Fruit fly (Drosophila melanogaster): ENCODE results near the gene CG43133.

- TF ChIP-seq psq (optimal IDR thresholded peaks at IDR 0.05), result no peak
- TF ChIP-seq usp (GFP tag; optimal IDR thresholded peaks at IDR 0.05), result no peak
Observed at dm6 chrX:18084614-18085469, 45.1 kb downstream of the CG43133 start.

Data from whole organism.